Worm (Caenorhabditis elegans): ENCODE data around the gene str-208.

DNA sequence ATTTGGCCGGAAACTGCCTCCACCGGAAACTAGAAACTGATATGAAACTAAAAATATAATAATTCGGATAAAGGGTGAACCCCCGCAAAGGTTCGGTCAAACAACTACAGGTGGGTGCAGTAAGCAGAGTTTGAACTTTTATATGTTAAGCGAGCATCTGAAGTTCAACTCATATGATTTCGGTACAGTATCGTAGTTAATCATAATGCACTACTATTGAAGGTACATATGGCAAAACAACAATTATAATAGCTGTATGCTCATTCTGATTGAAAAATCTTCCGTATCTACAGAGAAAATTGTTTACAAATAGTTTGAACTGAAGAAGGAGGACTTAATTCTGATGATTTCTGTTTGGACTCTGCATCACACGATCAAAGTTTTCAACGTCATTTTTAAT lies 23.4 kb upstream of the str-208 start:
- TF ChIP-seq ref-1 (GFP tag; conservative IDR thresholded peaks at IDR 0.05) (no peak), tab-1 (GFP tag; IDR thresholded peaks at IDR 0.05) (no peak), cog-1 (tag; optimal IDR thresholded peaks at IDR 0.05) (no peak), klf-2 (GFP tag; conservative IDR thresholded peaks at IDR 0.05) (no peak), ztf-23 (GFP tag; IDR thresholded peaks at IDR 0.05) (no peak), ztf-29 (GFP tag; IDR thresholded peaks at IDR 0.05) (no peak), T22C8.4 (GFP tag; IDR thresholded peaks at IDR 0.05) (no peak), flt-1 (GFP tag; IDR thresholded peaks at IDR 0.05) (no peak)
